Worm (Caenorhabditis elegans) whole organism, early embryonic: ENCODE measurements around the gene srsx-26.

Source experiments
- ama-1 ChIP-seq: fragments of 150-350 bp; optimal IDR thresholded peaks from 2 replicates; lab custom pipeline; 2014
- ceh-13 ChIP-seq: fragments of 200-800 bp; sonication (Bioruptor generic); optimal IDR thresholded peaks from 2 replicates; lab custom pipeline; 2018; ENCODE audit warnings: mild to moderate bottlenecking, missing genetic modification characterization, missing compliant biosample characterization
- flt-1 ChIP-seq: fragments of 200-800 bp; sonication (Bioruptor generic); IDR thresholded peaks from 2 replicates; pipeline ENCODE4 v1.3.6; 2022; ENCODE audit warnings: missing genetic modification characterization, missing compliant biosample characterization
- hmg-4 ChIP-seq: fragments of 200-800 bp; sonication (Bioruptor generic); optimal IDR thresholded peaks from 2 replicates; lab custom pipeline; 2018; ENCODE audit warnings: mild to moderate bottlenecking, missing genetic modification characterization, missing compliant biosample characterization
- hnd-1 ChIP-seq: sonication (generic microtip); optimal IDR thresholded peaks from 2 replicates; lab custom pipeline; 2016; ENCODE audit warnings: missing genetic modification characterization, missing compliant biosample characterization

DNA sequence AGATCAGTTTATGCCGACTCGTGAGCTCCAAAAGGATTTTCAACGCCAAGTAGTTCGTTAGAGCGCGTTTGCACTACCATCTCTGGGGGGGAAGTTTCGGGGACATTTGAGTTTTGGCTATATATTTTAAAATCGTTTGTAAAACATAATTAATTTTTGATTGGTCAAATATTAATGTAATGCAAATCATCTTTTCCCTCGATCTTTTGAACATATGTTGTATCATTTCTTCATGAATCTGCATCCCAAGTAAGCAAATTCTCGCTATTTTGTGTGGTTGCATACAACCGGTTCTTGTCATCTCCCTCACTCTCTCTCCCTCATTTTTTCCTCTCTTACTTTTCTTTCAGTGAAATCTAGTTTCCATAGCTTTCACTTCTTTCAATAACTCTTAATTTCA, 29.7 kb downstream of the srsx-26 start:
- TF ChIP-seq ama-1 (no peak), flt-1 (GFP tag; lab: Robert Waterston, UW) (no peak), hmg-4 (GFP tag; lab: Kevin White, UChicago) (no peak), ceh-13 (GFP tag; lab: Kevin White, UChicago) (no peak), hnd-1 (no peak)
